Worm (Caenorhabditis elegans) whole organism, young adult: ENCODE measurements around the gene F28C6.8.

Source experiments
- akir-1 ChIP-seq: fragments of 200-800 bp; sonication (Bioruptor generic); optimal IDR thresholded peaks from 2 replicates; lab custom pipeline; 2018; ENCODE audit warnings: mild to moderate bottlenecking, missing genetic modification characterization, moderate library complexity, missing compliant biosample characterization
- zim-3 ChIP-seq: sonication (generic microtip); optimal IDR thresholded peaks from 2 replicates; lab custom pipeline; 2017; ENCODE audit warnings: mild to moderate bottlenecking, missing genetic modification characterization, moderate library complexity, missing compliant biosample characterization

ce11 chrII:8623396-8623795, 16.7 kb downstream of the F28C6.8 start, which contains the start of gene T22C8.4:
- TF ChIP-seq akir-1 (no peak), zim-3 (tag; lab: Kevin White, UChicago) (no peak)
